Fruit fly (Drosophila melanogaster): ENCODE results near the gene Mpp6.

- TF ChIP-seq dsf (GFP tag; optimal IDR thresholded peaks at IDR 0.05; ENCODE audit: borderline replicate concordance), result no peak
- no peak for TF ChIP-seq usp (GFP tag; optimal IDR thresholded peaks at IDR 0.05)
- TF ChIP-seq Dif (GFP tag; optimal IDR thresholded peaks at IDR 0.05; ENCODE audit: partially characterized antibody), result no peak
Measured at dm6 chr2L:21142501-21142849, 13.6 kb upstream of the Mpp6 start.
